Worm (Caenorhabditis elegans): ENCODE data around the gene C03E10.1.
"Not testable (repeated sequence)": the region's sequence is repeated elsewhere in the genome, so short reads cannot be mapped to it uniquely, and the experiment has no call there.

C03E10.1 gene

ce11 chrV:11268791-11269190, 22.2 kb upstream of the C03E10.1 start, which contains the start of gene str-115:
Gene str-115, plus strand, starts transcription at chrV:11269091.
- TF ChIP-seq ceh-36 (tag; optimal IDR thresholded peaks at IDR 0.05) (no peak), F13C5.2 (tag; optimal IDR thresholded peaks at IDR 0.05) (no peak), pes-1 (GFP tag; IDR thresholded peaks at IDR 0.05) (no peak), scrt-1 (GFP tag; IDR thresholded peaks at IDR 0.05) (no peak), B0310.2 (tag; optimal IDR thresholded peaks at IDR 0.05) (no peak), sea-1 (GFP tag; conservative IDR thresholded peaks at IDR 0.05) (no peak), tbx-37 (GFP tag; conservative IDR thresholded peaks at IDR 0.05) (no peak), ama-1 (optimal IDR thresholded peaks at IDR 0.05) (no peak), hmbx-1 (tag; optimal IDR thresholded peaks at IDR 0.05) (no peak), tbx-11 (GFP tag; IDR thresholded peaks at IDR 0.05) (no peak), flt-1 (GFP tag; IDR thresholded peaks at IDR 0.05) (no peak), hnd-1 (tag; optimal IDR thresholded peaks at IDR 0.05) (no peak), ceh-13 (GFP tag; optimal IDR thresholded peaks at IDR 0.05) (no peak), aly-1 (tag; optimal IDR thresholded peaks at IDR 0.05) (no peak), tra-4 (tag; optimal IDR thresholded peaks at IDR 0.05) (no peak), hmg-4 (GFP tag; optimal IDR thresholded peaks at IDR 0.05) (no peak), ets-7 (tag; optimal IDR thresholded peaks at IDR 0.05) (no peak)

- TF ChIP-seq flt-1 (GFP tag; IDR thresholded peaks at IDR 0.05) (no peak), hnd-1 (tag; optimal IDR thresholded peaks at IDR 0.05) (no peak), hmbx-1 (tag; optimal IDR thresholded peaks at IDR 0.05) (no peak), tra-4 (tag; optimal IDR thresholded peaks at IDR 0.05) (no peak), ama-1 (optimal IDR thresholded peaks at IDR 0.05) (no peak), scrt-1 (GFP tag; IDR thresholded peaks at IDR 0.05) (no peak), ets-7 (tag; optimal IDR thresholded peaks at IDR 0.05) (no peak), sea-1 (GFP tag; conservative IDR thresholded peaks at IDR 0.05) (no peak), ceh-13 (GFP tag; optimal IDR thresholded peaks at IDR 0.05) (no peak), tbx-11 (GFP tag; IDR thresholded peaks at IDR 0.05) (no peak), aly-1 (tag; optimal IDR thresholded peaks at IDR 0.05) (no peak), ceh-36 (tag; optimal IDR thresholded peaks at IDR 0.05) (no peak)
These were observed 19.9 kb upstream of the C03E10.1 start, which contains the start of gene clec-222 for ce11 chrV:11271051-11271450. Gene clec-222, plus strand, starts transcription at chrV:11271351.

DNA sequence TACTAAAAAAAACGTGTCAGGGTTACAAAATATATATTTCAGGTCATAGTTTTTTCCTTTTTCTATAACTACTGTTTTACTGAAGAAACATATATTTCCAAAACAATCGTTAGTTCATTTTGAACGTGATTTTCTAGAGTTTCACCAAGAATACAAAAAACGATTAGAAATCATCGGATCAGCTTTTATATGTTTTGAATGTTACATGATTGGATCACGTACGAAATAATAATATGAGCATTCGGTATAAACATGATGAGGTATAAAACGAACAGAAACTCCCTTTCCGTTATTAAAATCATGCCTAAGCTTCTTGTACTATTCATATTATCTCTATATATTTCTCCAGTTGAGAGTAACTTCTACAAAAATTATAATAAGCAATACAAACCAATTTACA, 18.1 kb upstream of the C03E10.1 start, which contains the start of gene clec-223:
TSS of gene clec-223 (plus strand) at position 301 of the 400 bp plus-strand sequence.
- TF ChIP-seq ceh-36 (tag; optimal IDR thresholded peaks at IDR 0.05) (no peak), hmbx-1 (tag; optimal IDR thresholded peaks at IDR 0.05) (no peak), scrt-1 (GFP tag; IDR thresholded peaks at IDR 0.05) (no peak), B0310.2 (tag; optimal IDR thresholded peaks at IDR 0.05) (no peak), tbx-11 (GFP tag; IDR thresholded peaks at IDR 0.05) (no peak), tra-4 (tag; optimal IDR thresholded peaks at IDR 0.05) (no peak), ceh-13 (GFP tag; optimal IDR thresholded peaks at IDR 0.05) (no peak), F13C5.2 (tag; optimal IDR thresholded peaks at IDR 0.05) (no peak), tbx-37 (GFP tag; conservative IDR thresholded peaks at IDR 0.05) (no peak), sea-1 (GFP tag; conservative IDR thresholded peaks at IDR 0.05) (no peak)

DNA sequence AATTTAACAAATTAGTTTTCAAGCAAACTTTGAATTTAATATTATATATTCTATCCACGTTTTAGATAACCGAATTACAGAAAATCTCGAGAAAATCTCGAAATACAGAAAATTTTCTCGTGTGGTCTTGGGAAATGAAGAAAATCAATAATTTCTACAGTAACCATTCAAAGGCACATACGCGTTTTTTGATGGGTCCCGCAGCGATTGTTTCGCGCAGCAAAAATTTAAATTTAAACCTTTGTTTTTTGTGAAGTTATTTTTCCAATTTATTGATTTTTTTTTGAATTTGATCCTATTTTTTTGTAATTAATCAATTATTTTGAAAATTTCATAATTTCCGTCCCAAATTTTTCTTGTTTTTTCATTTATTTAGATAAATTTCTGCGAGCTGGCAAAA, 11.4 kb upstream of the C03E10.1 start:
- TF ChIP-seq hnd-1 (tag; optimal IDR thresholded peaks at IDR 0.05) (no peak), hmbx-1 (tag; optimal IDR thresholded peaks at IDR 0.05) (no peak), pes-1 (GFP tag; IDR thresholded peaks at IDR 0.05) (no peak), tbx-37 (GFP tag; conservative IDR thresholded peaks at IDR 0.05) (no peak), tbx-11 (GFP tag; IDR thresholded peaks at IDR 0.05) (no peak), hmg-4 (GFP tag; optimal IDR thresholded peaks at IDR 0.05) (no peak), ama-1 (optimal IDR thresholded peaks at IDR 0.05) (no peak), tra-4 (tag; optimal IDR thresholded peaks at IDR 0.05) (no peak), scrt-1 (GFP tag; IDR thresholded peaks at IDR 0.05) (no peak), flt-1 (GFP tag; IDR thresholded peaks at IDR 0.05) (no peak)

DNA sequence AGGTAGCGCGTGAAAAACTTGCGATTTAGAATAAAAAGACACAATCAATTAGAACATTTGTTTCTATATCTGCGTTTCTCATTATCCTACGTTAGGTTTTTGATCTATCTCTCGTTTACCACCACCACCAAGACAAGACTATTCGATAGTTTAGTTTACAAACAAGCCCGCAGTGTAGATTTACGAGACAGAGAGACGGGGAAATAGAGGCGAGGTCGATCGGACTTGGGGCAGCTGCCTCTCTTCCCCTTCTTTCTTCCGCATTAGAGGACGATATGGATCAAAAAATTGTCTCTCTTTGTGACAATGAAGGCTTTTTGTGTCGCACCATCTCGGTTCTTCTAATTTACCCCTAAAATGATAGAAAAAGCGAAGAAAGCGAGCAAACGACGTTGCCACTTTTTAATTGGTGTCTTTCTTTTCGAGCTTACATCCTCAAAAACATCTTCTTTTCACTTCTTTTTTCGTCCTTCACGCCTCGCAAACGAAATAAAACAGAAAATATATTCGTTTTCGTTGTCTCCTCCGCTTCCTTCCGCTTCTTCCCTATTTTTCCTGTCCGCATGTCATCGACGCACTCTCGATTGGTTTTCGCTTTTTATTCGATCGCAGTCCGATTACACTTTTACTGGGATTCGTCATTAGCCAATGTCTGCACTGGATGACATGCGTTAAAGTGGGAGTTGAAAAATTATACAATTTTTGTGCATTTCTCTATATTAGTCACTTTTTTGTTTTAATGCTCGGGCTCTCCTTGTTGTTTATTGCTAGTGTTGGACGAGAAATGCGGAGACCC, 9.4 kb upstream of the C03E10.1 start:
- no peak for TF ChIP-seq pes-1 (GFP tag; IDR thresholded peaks at IDR 0.05)
- peak; percentile 52 for TF ChIP-seq hmg-4 (GFP tag; optimal IDR thresholded peaks at IDR 0.05)

ce11 chrV:11282272-11282671, 8.7 kb upstream of the C03E10.1 start, which contains the start of gene gly-20:
Gene gly-20, plus strand, starts transcription at chrV:11282572.
- no peak for TF ChIP-seq tbx-37 (GFP tag; conservative IDR thresholded peaks at IDR 0.05)
- TF ChIP-seq hmg-4 (GFP tag; optimal IDR thresholded peaks at IDR 0.05) = no peak
- no peak for TF ChIP-seq tbx-11 (GFP tag; IDR thresholded peaks at IDR 0.05)
- no peak for TF ChIP-seq F13C5.2 (tag; optimal IDR thresholded peaks at IDR 0.05)
- no peak for TF ChIP-seq ets-7 (tag; optimal IDR thresholded peaks at IDR 0.05)
- no peak for TF ChIP-seq tra-4 (tag; optimal IDR thresholded peaks at IDR 0.05)
- TF ChIP-seq B0310.2 (tag; optimal IDR thresholded peaks at IDR 0.05) = no peak
- TF ChIP-seq ceh-13 (GFP tag; optimal IDR thresholded peaks at IDR 0.05) = no peak
- TF ChIP-seq flt-1 (GFP tag; IDR thresholded peaks at IDR 0.05) = no peak
- no peak for TF ChIP-seq hmbx-1 (tag; optimal IDR thresholded peaks at IDR 0.05)
- TF ChIP-seq aly-1 (tag; optimal IDR thresholded peaks at IDR 0.05) = no peak
- no peak for TF ChIP-seq ceh-36 (tag; optimal IDR thresholded peaks at IDR 0.05)

DNA sequence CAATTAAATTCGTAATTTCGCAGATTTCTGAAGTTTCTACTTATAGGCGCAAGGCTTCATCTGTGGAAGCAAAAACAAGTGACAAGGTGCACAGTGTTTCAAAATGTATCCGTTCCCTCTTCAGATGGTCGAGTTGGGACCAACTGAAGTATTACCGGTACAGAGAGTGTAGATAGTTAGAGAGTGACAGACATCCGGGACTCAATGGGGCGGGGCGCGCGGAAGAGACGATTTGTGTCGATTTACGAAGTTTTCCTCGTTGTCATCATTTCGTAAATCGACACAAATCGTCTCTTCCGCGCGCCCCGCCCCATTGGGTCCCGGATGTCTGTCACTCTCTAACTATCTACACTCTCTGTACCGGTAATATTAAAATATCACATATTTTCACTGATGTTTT, 4.9 kb upstream of the C03E10.1 start, which contains the start of gene C03E10.3:
TSS of gene C03E10.3 (plus strand) at position 301 of the 400 bp plus-strand sequence.
- not testable (repeated sequence) for TF ChIP-seq ceh-36 (tag; optimal IDR thresholded peaks at IDR 0.05); scrt-1 (GFP tag; IDR thresholded peaks at IDR 0.05); flt-1 (GFP tag; IDR thresholded peaks at IDR 0.05)

- TF ChIP-seq aly-1 (tag; optimal IDR thresholded peaks at IDR 0.05) = no peak
- TF ChIP-seq pes-1 (GFP tag; IDR thresholded peaks at IDR 0.05) = no peak
- no peak for TF ChIP-seq hmbx-1 (tag; optimal IDR thresholded peaks at IDR 0.05)
- TF ChIP-seq tra-4 (tag; optimal IDR thresholded peaks at IDR 0.05) = no peak
- TF ChIP-seq sea-1 (GFP tag; conservative IDR thresholded peaks at IDR 0.05) = no peak
- no peak for TF ChIP-seq hmg-4 (GFP tag; optimal IDR thresholded peaks at IDR 0.05)
- no peak for TF ChIP-seq B0310.2 (tag; optimal IDR thresholded peaks at IDR 0.05)
- no peak for TF ChIP-seq tbx-11 (GFP tag; IDR thresholded peaks at IDR 0.05)
- TF ChIP-seq ama-1 (optimal IDR thresholded peaks at IDR 0.05) = no peak
- no peak for TF ChIP-seq flt-1 (GFP tag; IDR thresholded peaks at IDR 0.05)
- TF ChIP-seq hnd-1 (tag; optimal IDR thresholded peaks at IDR 0.05) = no peak
These were observed 1.7 kb downstream of the C03E10.1 start for ce11 chrV:11292682-11293081.
